Fruit fly (Drosophila melanogaster): Measurements from ENCODE around the gene tal-3A.
A peak's percentile ranks its signal among the peaks of the same experiment; 100 is the strongest.

- TF ChIP-seq CG17568 (GFP tag; optimal IDR thresholded peaks at IDR 0.05) (peak; percentile 53), CoRest (tag; optimal IDR thresholded peaks at IDR 0.05) (peak; percentile 74), grn (GFP tag; optimal IDR thresholded peaks at IDR 0.05) (no peak), stc (GFP tag; IDR thresholded peaks at IDR 0.05) (peak; percentile 74), Sox102F (GFP tag; optimal IDR thresholded peaks at IDR 0.05) (peak; percentile 88), CG1233 (GFP tag; optimal IDR thresholded peaks at IDR 0.05) (peak; percentile 53), CG12071 (GFP tag; optimal IDR thresholded peaks at IDR 0.05) (no peak), CG8290 (GFP tag; optimal IDR thresholded peaks at IDR 0.05) (no peak), CG8290 (tag; optimal IDR thresholded peaks at IDR 0.05) (no peak)
Measured at dm6 chr3R:13793979-13794665, 18.8 kb upstream of the tal-3A start.

Data from whole organism, embryonic.